Worm (Caenorhabditis elegans): ENCODE data around the gene chil-6.

DNA sequence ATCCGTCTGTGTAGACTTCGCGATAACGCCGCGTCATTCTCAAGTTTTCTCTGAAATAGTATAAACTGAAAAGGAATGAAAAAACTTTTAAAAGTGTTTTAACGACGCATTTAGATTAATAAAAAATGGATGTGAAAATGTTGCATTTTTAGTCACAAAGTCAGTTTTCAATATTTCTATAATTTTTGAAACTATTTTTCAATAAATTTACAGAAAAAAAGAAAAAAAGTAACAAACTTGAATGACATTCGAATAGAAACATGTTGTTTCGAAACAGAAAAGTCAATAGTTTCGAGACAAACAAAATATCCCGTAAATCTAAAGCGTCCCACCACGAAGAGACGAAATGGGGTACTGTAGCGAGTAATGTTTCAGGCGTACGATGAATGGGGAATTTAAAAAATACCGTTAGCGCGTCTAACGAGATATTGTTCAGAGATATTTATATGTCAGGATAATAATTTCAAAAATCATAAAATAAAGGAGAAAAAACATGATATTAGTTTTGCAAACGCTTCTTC is 15.6 kb downstream of the chil-6 start, which contains the start of gene rnh-1.2:
- TF ChIP-seq zag-1 (tag; optimal IDR thresholded peaks at IDR 0.05) (no peak), ceh-16 (tag; optimal IDR thresholded peaks at IDR 0.05) (no peak), ZK546.5 (tag; optimal IDR thresholded peaks at IDR 0.05) (no peak), nfya-1 (tag; optimal IDR thresholded peaks at IDR 0.05; ENCODE audit: insufficient read depth) (no peak)
